Fruit fly (Drosophila melanogaster) whole organism, adult: ENCODE data around the gene CG11694.

Source experiments
- CG11617 ChIP-seq: fragments of 200-800 bp; sonication (Bioruptor generic); optimal IDR thresholded peaks from 2 replicates; lab custom pipeline; 2017; ENCODE audit warnings: mild to moderate bottlenecking, missing biosample characterization, missing genetic modification reagents, missing genetic modification characterization
- CG12768 ChIP-seq: fragments of 200-800 bp; sonication (Bioruptor generic); optimal IDR thresholded peaks from 2 replicates; lab custom pipeline; 2017; ENCODE audit warnings: missing biosample characterization, missing genetic modification characterization, mild to moderate bottlenecking, moderate library complexity, missing genetic modification reagents
- CG14711 ChIP-seq: fragments of 200-800 bp; sonication (Bioruptor generic); optimal IDR thresholded peaks from 2 replicates; lab custom pipeline; 2018; ENCODE audit warnings: missing biosample characterization, mild to moderate bottlenecking, missing genetic modification characterization, moderate library complexity
- CG1620 ChIP-seq: fragments of 200-800 bp; sonication (Bioruptor generic); optimal IDR thresholded peaks from 2 replicates; lab custom pipeline; 2016; ENCODE audit warnings: missing biosample characterization, missing genetic modification characterization
- CG33017 ChIP-seq: fragments of 200-800 bp; sonication (Bioruptor generic); optimal IDR thresholded peaks from 2 replicates; lab custom pipeline; 2018; ENCODE audit warnings: missing biosample characterization, mild to moderate bottlenecking, missing genetic modification characterization, moderate library complexity
- CG5204 ChIP-seq: fragments of 200-800 bp; sonication (Bioruptor generic); optimal IDR thresholded peaks from 2 replicates; lab custom pipeline; 2016; ENCODE audit warnings: missing biosample characterization, missing genetic modification characterization
- CG7045 ChIP-seq: fragments of 200-800 bp; sonication (Bioruptor generic); optimal IDR thresholded peaks from 2 replicates; lab custom pipeline; 2017; ENCODE audit warnings: missing biosample characterization, mild to moderate bottlenecking, missing genetic modification characterization
- CG7101 ChIP-seq: fragments of 200-800 bp; sonication (Bioruptor generic); optimal IDR thresholded peaks from 2 replicates; lab custom pipeline; 2018; ENCODE audit warnings: missing biosample characterization, mild to moderate bottlenecking, missing genetic modification characterization, moderate library complexity
- Clk ChIP-seq: fragments of 200-800 bp; sonication (Bioruptor generic); optimal IDR thresholded peaks from 2 replicates; lab custom pipeline; 2017; ENCODE audit warnings: missing biosample characterization, missing genetic modification characterization
- Crg-1 ChIP-seq: fragments of 200-800 bp; sonication (Bioruptor generic); optimal IDR thresholded peaks from 2 replicates; lab custom pipeline; 2016; ENCODE audit warnings: missing biosample characterization, missing genetic modification characterization
- Hr96 ChIP-seq: fragments of 200-800 bp; sonication (Bioruptor generic); optimal IDR thresholded peaks from 2 replicates; lab custom pipeline; 2016; ENCODE audit warnings: missing biosample characterization, missing genetic modification characterization
- Mnt ChIP-seq: fragments of 200-800 bp; sonication (Bioruptor generic); optimal IDR thresholded peaks from 2 replicates; lab custom pipeline; 2016; ENCODE audit warnings: missing biosample characterization, mild to moderate bottlenecking, missing genetic modification characterization
- bab1 ChIP-seq: fragments of 200-800 bp; sonication (Bioruptor generic); optimal IDR thresholded peaks from 3 replicates; lab custom pipeline; 2019; ENCODE audit warnings: missing biosample characterization, mild to moderate bottlenecking, missing genetic modification characterization, moderate library complexity
- cic ChIP-seq: fragments of 200-800 bp; sonication (Bioruptor generic); optimal IDR thresholded peaks from 2 replicates; lab custom pipeline; 2017; ENCODE audit warnings: missing biosample characterization, mild to moderate bottlenecking, missing genetic modification characterization, moderate library complexity
- cnc ChIP-seq, 2 experiments: fragments of >200 bp; optimal IDR thresholded peaks; 2 replicates each; lab custom pipeline; 2017
- kay ChIP-seq: fragments of 200-800 bp; sonication (Bioruptor generic); peaks from one replicate; lab custom pipeline; 2016; ENCODE audit warnings: missing biosample characterization, missing genetic modification characterization, borderline replicate concordance
- ovo ChIP-seq: fragments of 200-800 bp; sonication (Bioruptor generic); optimal IDR thresholded peaks from 2 replicates; lab custom pipeline; 2016; ENCODE audit warnings: missing biosample characterization, missing genetic modification characterization
- pad ChIP-seq: fragments of 200-800 bp; sonication (Bioruptor generic); optimal IDR thresholded peaks from 3 replicates; lab custom pipeline; 2017; ENCODE audit warnings: missing biosample characterization, missing genetic modification characterization, mild to moderate bottlenecking, moderate library complexity, missing genetic modification reagents
- tj ChIP-seq: fragments of 200-800 bp; sonication (Bioruptor generic); optimal IDR thresholded peaks from 3 replicates; lab custom pipeline; 2017; ENCODE audit warnings: missing biosample characterization, mild to moderate bottlenecking, missing genetic modification characterization, moderate library complexity
- toe ChIP-seq: fragments of 200-800 bp; sonication (Bioruptor generic); optimal IDR thresholded peaks from 2 replicates; lab custom pipeline; 2016; ENCODE audit warnings: missing biosample characterization, missing genetic modification characterization

The CG11694 gene

dm6 chr3R:8290940-8291339 is 21.0 kb downstream of the CG11694 start, which contains the start of gene CG31464:
TSS of gene CG31464 (plus strand) at chr3R:8291240.
- TF ChIP-seq CG7101 (tag; lab: Kevin White, UChicago): no peak
- no peak for TF ChIP-seq Crg-1
- no peak for TF ChIP-seq cnc (optimal IDR thresholded peaks at IDR 0.05; lab: Kevin White, UChicago)
- no peak for TF ChIP-seq CG11617 (GFP tag; lab: Kevin White, UChicago)
- no peak for TF ChIP-seq CG12768 (GFP tag; lab: Kevin White, UChicago)
- TF ChIP-seq CG33017 (tag; lab: Kevin White, UChicago): no peak
- no peak for TF ChIP-seq kay (GFP tag; lab: Kevin White, UChicago)
- no peak for TF ChIP-seq bab1 (GFP tag; lab: Kevin White, UChicago)
- no peak for TF ChIP-seq CG5204 (GFP tag; lab: Kevin White, UChicago)
- no peak for TF ChIP-seq pad
- TF ChIP-seq CG14711 (tag; lab: Kevin White, UChicago): no peak

DNA sequence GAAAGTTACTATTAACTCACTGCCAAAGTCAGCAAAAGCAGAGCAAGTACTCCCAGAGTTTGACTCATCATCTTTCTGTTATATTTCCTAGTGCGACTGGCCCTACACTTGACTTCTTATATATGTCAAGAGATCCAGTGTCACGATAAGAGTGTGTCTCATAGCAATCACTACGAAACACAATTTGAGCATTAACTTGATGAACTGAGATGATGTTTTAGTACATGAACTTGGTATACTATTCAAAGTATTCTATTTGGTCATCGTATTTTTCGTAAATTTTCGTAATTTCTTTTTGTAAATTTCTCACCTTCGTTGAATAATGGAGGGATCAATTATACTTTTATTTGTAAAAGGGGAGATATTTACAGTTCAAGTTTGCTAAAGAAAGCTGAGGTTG is 21.5 kb downstream of the CG11694 start, which contains the start of gene CG11672:
CG11672 (minus strand) TSS at position 101 of the 400 bp plus-strand sequence.
- TF ChIP-seq pad: no peak
- no peak for TF ChIP-seq CG7101 (tag; lab: Kevin White, UChicago)
- TF ChIP-seq CG33017 (tag; lab: Kevin White, UChicago): no peak
- no peak for TF ChIP-seq tj (GFP tag; lab: Kevin White, UChicago)
- no peak for TF ChIP-seq cic (GFP tag; lab: Kevin White, UChicago)
- TF ChIP-seq CG14711 (tag; lab: Kevin White, UChicago): no peak
- TF ChIP-seq kay (GFP tag; lab: Kevin White, UChicago): no peak
- no peak for TF ChIP-seq CG11617 (GFP tag; lab: Kevin White, UChicago)

DNA sequence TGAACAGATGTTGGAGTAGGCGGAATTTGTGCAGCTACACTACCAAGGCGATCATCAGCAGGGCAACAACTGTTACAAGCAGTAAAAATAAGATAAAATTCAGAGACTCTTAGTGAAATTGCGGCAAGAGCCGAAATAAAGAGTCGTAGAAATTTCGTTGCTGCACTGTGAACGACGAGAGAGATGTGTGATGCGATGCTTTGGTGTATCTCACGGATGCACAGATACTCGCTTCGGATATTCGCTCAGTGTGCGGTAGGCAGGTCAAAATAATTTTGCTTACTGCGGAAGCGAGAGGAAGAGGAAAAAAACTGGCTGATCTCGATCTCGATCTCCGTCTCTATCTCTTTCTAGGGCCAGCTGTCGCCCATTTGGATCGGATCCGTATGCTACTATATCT is 23.1 kb downstream of the CG11694 start:
- TF ChIP-seq kay (GFP tag; lab: Kevin White, UChicago) (no peak), CG11617 (GFP tag; lab: Kevin White, UChicago) (no peak), pad (no peak), CG7101 (tag; lab: Kevin White, UChicago) (no peak), Mnt (GFP tag; lab: Kevin White, UChicago) (no peak), toe (GFP tag; lab: Kevin White, UChicago) (no peak), CG12768 (GFP tag; lab: Kevin White, UChicago) (no peak), CG7045 (GFP tag; lab: Kevin White, UChicago) (no peak), Hr96 (GFP tag; lab: Kevin White, UChicago) (no peak), Crg-1 (no peak), bab1 (GFP tag; lab: Kevin White, UChicago) (no peak), cnc (optimal IDR thresholded peaks at IDR 0.05; lab: Kevin White, UChicago) (no peak), CG5204 (GFP tag; lab: Kevin White, UChicago) (no peak), CG14711 (tag; lab: Kevin White, UChicago) (no peak), tj (GFP tag; lab: Kevin White, UChicago) (no peak), ovo (GFP tag; lab: Kevin White, UChicago) (no peak), CG1620 (no peak)

DNA sequence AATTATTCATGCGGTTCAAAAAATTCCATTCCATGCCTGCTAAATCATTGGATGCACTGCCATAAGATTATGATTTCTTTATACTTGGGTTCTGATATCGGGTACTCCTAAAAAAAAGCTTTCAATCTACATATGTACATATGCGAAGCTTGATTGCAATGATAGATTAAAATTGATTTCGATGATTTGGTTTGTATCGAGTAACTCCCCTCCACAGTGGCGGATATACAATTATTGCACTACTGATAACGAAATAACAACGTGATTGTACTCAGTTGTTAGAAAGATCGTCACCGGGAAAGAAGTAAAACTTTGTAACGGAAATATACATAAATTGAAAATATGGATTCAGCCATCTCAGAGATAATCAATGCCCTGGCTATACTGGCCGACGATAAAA is 24.2 kb downstream of the CG11694 start, which contains the start of gene Nazo:
Nazo (plus strand) TSS at position 180 of the 400 bp plus-strand sequence.
- TF ChIP-seq ovo (GFP tag; lab: Kevin White, UChicago) (no peak), Hr96 (GFP tag; lab: Kevin White, UChicago) (no peak), cnc (optimal IDR thresholded peaks at IDR 0.05; lab: Kevin White, UChicago) (no peak), toe (GFP tag; lab: Kevin White, UChicago) (no peak), tj (GFP tag; lab: Kevin White, UChicago) (no peak), Clk (no peak), Crg-1 (no peak), CG33017 (tag; lab: Kevin White, UChicago) (no peak), CG12768 (GFP tag; lab: Kevin White, UChicago) (no peak), CG1620 (no peak), CG14711 (tag; lab: Kevin White, UChicago) (no peak), CG7045 (GFP tag; lab: Kevin White, UChicago) (no peak), bab1 (GFP tag; lab: Kevin White, UChicago) (no peak), pad (no peak), CG5204 (GFP tag; lab: Kevin White, UChicago) (no peak), CG11617 (GFP tag; lab: Kevin White, UChicago) (no peak), CG7101 (tag; lab: Kevin White, UChicago) (no peak)

dm6 chr3R:8285727-8286344 is 26.1 kb downstream of the CG11694 start:
- TF ChIP-seq tj (GFP tag; lab: Kevin White, UChicago): no peak

- TF ChIP-seq Hr96 (GFP tag; lab: Kevin White, UChicago): no peak
These were observed 27.7 kb downstream of the CG11694 start for dm6 chr3R:8284234-8284633.

DNA sequence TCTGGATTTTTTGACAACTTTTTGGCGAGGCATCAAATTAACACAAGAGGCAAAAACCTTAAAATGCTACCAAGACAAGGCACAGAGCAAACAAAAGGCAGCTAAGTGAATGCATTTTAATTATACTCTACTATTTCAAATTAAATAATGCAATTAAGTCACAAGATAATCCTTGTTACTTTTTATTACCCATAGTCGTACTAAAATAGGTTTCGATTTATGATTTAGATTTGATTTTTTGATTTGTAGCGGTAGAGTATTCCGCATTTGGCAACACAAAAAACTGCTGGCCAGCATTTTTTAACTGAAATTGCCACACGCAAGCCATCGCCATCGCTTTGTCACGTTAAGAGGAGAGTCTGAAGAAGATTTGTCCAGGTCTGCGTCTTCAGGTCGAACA is 29.2 kb downstream of the CG11694 start:
- no peak for TF ChIP-seq Clk
- no peak for TF ChIP-seq kay (GFP tag; lab: Kevin White, UChicago)
- TF ChIP-seq toe (GFP tag; lab: Kevin White, UChicago): no peak
- TF ChIP-seq ovo (GFP tag; lab: Kevin White, UChicago): no peak
- TF ChIP-seq Crg-1: no peak
